Worm (Caenorhabditis elegans): ENCODE data around the gene Y48A6C.4.

Y48A6C.4 gene

ce11 chrIII:11070210-11070609 lies 49.4 kb upstream of the Y48A6C.4 start:
- TF ChIP-seq nhr-11 (tag; optimal IDR thresholded peaks at IDR 0.05) = no peak
- TF ChIP-seq ama-1 (optimal IDR thresholded peaks at IDR 0.05) = no peak

- TF ChIP-seq nhr-25 (tag; optimal IDR thresholded peaks at IDR 0.05) = no peak
- TF ChIP-seq C34F6.9 (tag; optimal IDR thresholded peaks at IDR 0.05) = no peak
- no peak for TF ChIP-seq lsy-2 (tag; optimal IDR thresholded peaks at IDR 0.05)
- TF ChIP-seq nhr-77 (tag; optimal IDR thresholded peaks at IDR 0.05) = no peak
- TF ChIP-seq nhr-6 (tag; optimal IDR thresholded peaks at IDR 0.05) = no peak
- TF ChIP-seq egl-27 (tag; optimal IDR thresholded peaks at IDR 0.05) = no peak
- no peak for TF ChIP-seq ztf-1 (GFP tag; conservative IDR thresholded peaks at IDR 0.05)
- no peak for TF ChIP-seq sma-3 (GFP tag; optimal IDR thresholded peaks at IDR 0.05)
- no peak for TF ChIP-seq lin-11 (tag; optimal IDR thresholded peaks at IDR 0.05)
- no peak for TF ChIP-seq unc-62 (GFP tag; optimal IDR thresholded peaks at IDR 0.05)
- no peak for TF ChIP-seq fos-1 (tag; optimal IDR thresholded peaks at IDR 0.05)
- TF ChIP-seq unc-39 (tag; optimal IDR thresholded peaks at IDR 0.05) = no peak
- no peak for TF ChIP-seq snpc-4 (tag; optimal IDR thresholded peaks at IDR 0.05)
- TF ChIP-seq unc-55 (GFP tag; optimal IDR thresholded peaks at IDR 0.05) = no peak
- TF ChIP-seq mbf-1 (tag; optimal IDR thresholded peaks at IDR 0.05) = no peak
- TF ChIP-seq aly-2 (tag; optimal IDR thresholded peaks at IDR 0.05) = no peak
Observed at ce11 chrIII:11074214-11074613, 45.4 kb upstream of the Y48A6C.4 start, which contains the start of gene str-261. Gene str-261 (plus strand): TSS chrIII:11074514.

- TF ChIP-seq nhr-21 (tag; optimal IDR thresholded peaks at IDR 0.05) (no peak), nhr-129 (tag; optimal IDR thresholded peaks at IDR 0.05) (no peak), dmd-4 (tag; optimal IDR thresholded peaks at IDR 0.05) (no peak), nhr-10 (tag; optimal IDR thresholded peaks at IDR 0.05) (no peak), sma-3 (GFP tag; optimal IDR thresholded peaks at IDR 0.05) (no peak), ztf-4 (tag; optimal IDR thresholded peaks at IDR 0.05) (no peak), unc-55 (GFP tag; optimal IDR thresholded peaks at IDR 0.05) (no peak), egl-27 (tag; optimal IDR thresholded peaks at IDR 0.05) (no peak), ztf-1 (GFP tag; conservative IDR thresholded peaks at IDR 0.05) (no peak), mbf-1 (tag; optimal IDR thresholded peaks at IDR 0.05) (no peak), nhr-6 (tag; optimal IDR thresholded peaks at IDR 0.05) (no peak), nhr-11 (tag; optimal IDR thresholded peaks at IDR 0.05) (no peak), aly-2 (tag; optimal IDR thresholded peaks at IDR 0.05) (no peak), C34F6.9 (tag; optimal IDR thresholded peaks at IDR 0.05) (no peak), crh-2 (tag; optimal IDR thresholded peaks at IDR 0.05) (no peak), peb-1 (tag; optimal IDR thresholded peaks at IDR 0.05) (no peak), gmeb-1 (tag; optimal IDR thresholded peaks at IDR 0.05) (no peak), ceh-82 (tag; optimal IDR thresholded peaks at IDR 0.05) (no peak), mab-5 (tag; optimal IDR thresholded peaks at IDR 0.05) (no peak), fos-1 (tag; optimal IDR thresholded peaks at IDR 0.05) (no peak)
Observed at ce11 chrIII:11076743-11077142, 42.9 kb upstream of the Y48A6C.4 start.

- TF ChIP-seq F13H6.1 (tag; optimal IDR thresholded peaks at IDR 0.05) (no peak), unc-62 (GFP tag; optimal IDR thresholded peaks at IDR 0.05) (no peak), ztf-4 (tag; optimal IDR thresholded peaks at IDR 0.05) (no peak), nhr-25 (tag; optimal IDR thresholded peaks at IDR 0.05) (no peak), nhr-237 (tag; optimal IDR thresholded peaks at IDR 0.05) (no peak), nhr-21 (tag; optimal IDR thresholded peaks at IDR 0.05) (no peak), nhr-23 (tag; optimal IDR thresholded peaks at IDR 0.05) (no peak)
Observed at ce11 chrIII:11077404-11077803, 42.2 kb upstream of the Y48A6C.4 start, which contains the start of gene str-246. Gene str-246 (plus strand): TSS chrIII:11077704.

ce11 chrIII:11079445-11079844 lies 40.2 kb upstream of the Y48A6C.4 start, which contains the start of gene W09D6.4:
Gene W09D6.4 (plus strand): TSS chrIII:11079745.
- TF ChIP-seq mdl-1 (tag; optimal IDR thresholded peaks at IDR 0.05) = no peak
- no peak for TF ChIP-seq lin-39 (tag; optimal IDR thresholded peaks at IDR 0.05)
- no peak for TF ChIP-seq ceh-82 (tag; optimal IDR thresholded peaks at IDR 0.05)
- no peak for TF ChIP-seq mbf-1 (tag; optimal IDR thresholded peaks at IDR 0.05)
- TF ChIP-seq alr-1 (tag; optimal IDR thresholded peaks at IDR 0.05) = no peak
- no peak for TF ChIP-seq unc-62 (GFP tag; optimal IDR thresholded peaks at IDR 0.05)
- TF ChIP-seq gmeb-1 (tag; optimal IDR thresholded peaks at IDR 0.05) = no peak
- TF ChIP-seq nhr-21 (tag; optimal IDR thresholded peaks at IDR 0.05) = no peak
- TF ChIP-seq lin-13 (GFP tag; optimal IDR thresholded peaks at IDR 0.05) = no peak
- no peak for TF ChIP-seq peb-1 (tag; optimal IDR thresholded peaks at IDR 0.05)
- no peak for TF ChIP-seq snpc-4 (tag; optimal IDR thresholded peaks at IDR 0.05)
- TF ChIP-seq ZK546.5 (tag; optimal IDR thresholded peaks at IDR 0.05) = no peak

All from whole organism, L2 larva.